Fruit fly (Drosophila melanogaster): ENCODE results near the gene Octbeta1R.

Gene Octbeta1R

dm6 chr3R:22464611-22465113 is 32.4 kb upstream of the Octbeta1R start, which contains the start of gene CG7054:
CG7054 (plus strand) TSS chr3R:22464985.
- TF ChIP-seq CG12659 (GFP tag; optimal IDR thresholded peaks at IDR 0.05) (no peak), NK7.1 (GFP tag; optimal IDR thresholded peaks at IDR 0.05) (no peak), Xrp1 (GFP tag; IDR thresholded peaks at IDR 0.05) (no peak), CG3847 (GFP tag; IDR thresholded peaks at IDR 0.05) (no peak), onecut (GFP tag; IDR thresholded peaks at IDR 0.05) (no peak), bbx (GFP tag; IDR thresholded peaks at IDR 0.05; ENCODE audit: partially characterized antibody) (no peak), Pdp1 (GFP tag; optimal IDR thresholded peaks at IDR 0.05) (no peak), CG17186 (GFP tag; optimal IDR thresholded peaks at IDR 0.05) (no peak), CG2120 (GFP tag; optimal IDR thresholded peaks at IDR 0.05) (peak; percentile 48), CG31388 (GFP tag; optimal IDR thresholded peaks at IDR 0.05) (no peak), Deaf1 (tag; optimal IDR thresholded peaks at IDR 0.05) (no peak), Bteb2 (GFP tag; optimal IDR thresholded peaks at IDR 0.05) (no peak), CG2712 (tag; optimal IDR thresholded peaks at IDR 0.05) (no peak), trem (tag; optimal IDR thresholded peaks at IDR 0.05) (no peak), CG18011 (GFP tag; optimal IDR thresholded peaks at IDR 0.05) (no peak), sisA (GFP tag; IDR thresholded peaks at IDR 0.05) (no peak), tap (tag; optimal IDR thresholded peaks at IDR 0.05) (peak; percentile 30), prd (optimal IDR thresholded peaks at IDR 0.05) (no peak), prd (GFP tag; IDR thresholded peaks at IDR 0.05) (no peak), CG9932 (GFP tag; IDR thresholded peaks at IDR 0.05) (peak; percentile 41), pros (GFP tag; optimal IDR thresholded peaks at IDR 0.05) (no peak), Hsf (GFP tag; optimal IDR thresholded peaks at IDR 0.05) (no peak), bcd (GFP tag; optimal IDR thresholded peaks at IDR 0.05) (no peak), kah (GFP tag; optimal IDR thresholded peaks at IDR 0.05) (no peak), h (optimal IDR thresholded peaks at IDR 0.05) (no peak), pum (GFP tag; optimal IDR thresholded peaks at IDR 0.05) (no peak), NfI (GFP tag; optimal IDR thresholded peaks at IDR 0.05) (peak; percentile 48), Bdp1 (GFP tag; optimal IDR thresholded peaks at IDR 0.05) (no peak), D19B (GFP tag; optimal IDR thresholded peaks at IDR 0.05) (no peak), chm (GFP tag; IDR thresholded peaks at IDR 0.05) (peak; percentile 22; the same call in 1 of the 2 replicates), CG10462 (GFP tag; optimal IDR thresholded peaks at IDR 0.05) (no peak), ro (GFP tag; IDR thresholded peaks at IDR 0.05) (no peak), sens (GFP tag) (peak; percentile 13), klu (GFP tag; IDR thresholded peaks at IDR 0.05) (no peak), CG2875 (GFP tag; optimal IDR thresholded peaks at IDR 0.05) (no peak), GATAe (GFP tag; conservative IDR thresholded peaks at IDR 0.05) (no peak), CG14441 (GFP tag; IDR thresholded peaks at IDR 0.05) (no peak), CG7987 (GFP tag; optimal IDR thresholded peaks at IDR 0.05) (no peak), Gug (GFP tag; IDR thresholded peaks at IDR 0.05) (no peak), CG12769 (tag; optimal IDR thresholded peaks at IDR 0.05) (no peak), CG32767 (GFP tag; IDR thresholded peaks at IDR 0.05) (no peak), CG4360 (GFP tag; IDR thresholded peaks at IDR 0.05) (no peak), Awh (GFP tag; IDR thresholded peaks at IDR 0.05) (no peak), Rx (GFP tag; IDR thresholded peaks at IDR 0.05) (no peak), Ada2b (GFP tag; IDR thresholded peaks at IDR 0.05) (no peak), Atf-2 (GFP tag; optimal IDR thresholded peaks at IDR 0.05) (no peak), CG14860 (GFP tag; IDR thresholded peaks at IDR 0.05; ENCODE audit: partially characterized antibody) (no peak), CG12299 (tag; optimal IDR thresholded peaks at IDR 0.05) (peak; percentile 27), CG18262 (tag; optimal IDR thresholded peaks at IDR 0.05) (no peak), CG12391 (tag; optimal IDR thresholded peaks at IDR 0.05) (no peak), chn (GFP tag; optimal IDR thresholded peaks at IDR 0.05) (no peak), CG32772 (GFP tag; IDR thresholded peaks at IDR 0.05) (no peak), Poxn (GFP tag; IDR thresholded peaks at IDR 0.05) (no peak)
